Fruit fly (Drosophila melanogaster) whole organism, wandering third instar larva: ENCODE results near the gene Alh.

Source experiments
- Abd-B ChIP-seq: fragments of >200 bp; optimal IDR thresholded peaks from 2 replicates; lab custom pipeline; 2017; ENCODE audit warnings: missing biosample characterization, missing genetic modification characterization
- CrebA ChIP-seq: fragments of 200-800 bp; sonication (Bioruptor generic); optimal IDR thresholded peaks from 2 replicates; lab custom pipeline; 2016; ENCODE audit warnings: missing biosample characterization, mild to moderate bottlenecking, missing genetic modification characterization, borderline replicate concordance
- Dfd ChIP-seq: fragments of >200 bp; optimal IDR thresholded peaks from 2 replicates; lab custom pipeline; 2017; ENCODE audit warnings: missing biosample characterization, missing genetic modification characterization
- Dif ChIP-seq: fragments of 200-275, 200-300 bp; sonication (Bioruptor generic); optimal IDR thresholded peaks from 2 replicates; lab custom pipeline; 2018; ENCODE audit warnings: missing biosample characterization, missing genetic modification characterization; ENCODE audit not compliant: partially characterized antibody
- GATAd ChIP-seq: sonication (Bioruptor generic); optimal IDR thresholded peaks from 2 replicates; lab custom pipeline; 2016; ENCODE audit warnings: missing biosample characterization, missing genetic modification characterization
- HLH106 ChIP-seq: fragments of 200-800 bp; optimal IDR thresholded peaks from 3 replicates; lab custom pipeline; 2019; ENCODE audit warnings: missing biosample characterization, mild to moderate bottlenecking, missing genetic modification characterization, moderate library complexity
- Hnf4 ChIP-seq: fragments of 200-800 bp; sonication (Bioruptor generic); optimal IDR thresholded peaks from 2 replicates; lab custom pipeline; 2016; ENCODE audit warnings: missing biosample characterization, mild to moderate bottlenecking, missing genetic modification characterization
- Hr78 ChIP-seq: fragments of >200 bp; optimal IDR thresholded peaks from 2 replicates; lab custom pipeline; 2017; ENCODE audit warnings: missing biosample characterization, missing genetic modification characterization
- Hr83 ChIP-seq: fragments of 200-300 bp; sonication (Bioruptor generic); optimal IDR thresholded peaks from 2 replicates; lab custom pipeline; 2016; ENCODE audit warnings: missing biosample characterization, mild to moderate bottlenecking, missing genetic modification characterization, moderate library complexity; ENCODE audit not compliant: poor library complexity, severe bottlenecking
- Jra ChIP-seq: sonication (Bioruptor generic); optimal IDR thresholded peaks from 2 replicates; lab custom pipeline; 2016; ENCODE audit warnings: missing biosample characterization, missing genetic modification characterization
- Mio ChIP-seq: sonication (Bioruptor generic); optimal IDR thresholded peaks from 2 replicates; lab custom pipeline; 2016; ENCODE audit warnings: missing biosample characterization, missing genetic modification characterization
- Myc ChIP-seq: fragments of >200 bp; optimal IDR thresholded peaks from 2 replicates; lab custom pipeline; 2017
- N ChIP-seq: fragments of >200 bp; optimal IDR thresholded peaks from 2 replicates; lab custom pipeline; 2018; ENCODE audit warnings: missing biosample characterization, missing external identifiers, missing genetic modification characterization
- OdsH ChIP-seq: fragments of 200-800 bp; sonication (Bioruptor generic); optimal IDR thresholded peaks from 2 replicates; lab custom pipeline; 2016; ENCODE audit warnings: missing biosample characterization, mild to moderate bottlenecking, missing genetic modification characterization
- Rel ChIP-seq, 2 experiments: fragments of 200-800 bp; sonication (Bioruptor generic) in 1 of 2; optimal IDR thresholded peaks; 2 replicates in 1 of 2; 3 replicates in 1 of 2; lab custom pipeline; 2016 to 2019; ENCODE audit warnings: mild to moderate bottlenecking in 2 of 2, missing biosample characterization in 2 of 2, missing genetic modification characterization in 2 of 2, moderate library complexity in 1 of 2
- Vsx2 ChIP-seq: fragments of 200-300, 225-300 bp; sonication (Bioruptor generic); optimal IDR thresholded peaks from 2 replicates; lab custom pipeline; 2018; ENCODE audit warnings: missing biosample characterization, missing genetic modification characterization; ENCODE audit not compliant: partially characterized antibody
- br ChIP-seq: fragments of 200-800 bp; sonication (Bioruptor generic); optimal IDR thresholded peaks from 2 replicates; lab custom pipeline; 2016; ENCODE audit warnings: missing biosample characterization, missing genetic modification characterization
- brk ChIP-seq: fragments of 200-800 bp; sonication (Bioruptor generic); optimal IDR thresholded peaks from 2 replicates; lab custom pipeline; 2016; ENCODE audit warnings: missing biosample characterization, mild to moderate bottlenecking, missing genetic modification characterization
- dl ChIP-seq, 2 experiments: fragments of 175-275, 200-275 bp in 1 of 2; fragments of 200-275 bp in 1 of 2; sonication (Bioruptor generic); optimal IDR thresholded peaks; lab custom pipeline; 2018; ENCODE audit warnings: mild to moderate bottlenecking in 2 of 2, missing biosample characterization in 2 of 2, missing genetic modification characterization in 2 of 2, moderate library complexity in 2 of 2; ENCODE audit not compliant: partially characterized antibody in 2 of 2, insufficient read depth in 1 of 2
- dsf ChIP-seq: sonication (Bioruptor generic); optimal IDR thresholded peaks from 2 replicates; lab custom pipeline; 2016; ENCODE audit warnings: missing biosample characterization, missing genetic modification characterization, borderline replicate concordance
- fru ChIP-seq: fragments of 200-800 bp; sonication (Bioruptor generic); optimal IDR thresholded peaks from 3 replicates; lab custom pipeline; 2016; ENCODE audit warnings: missing biosample characterization, mild to moderate bottlenecking, missing genetic modification characterization
- jim ChIP-seq: fragments of 175-275, 200-325 bp; sonication (Bioruptor generic); optimal IDR thresholded peaks from 2 replicates; lab custom pipeline; 2016; ENCODE audit warnings: missing biosample characterization, mild to moderate bottlenecking, missing genetic modification characterization
- pan ChIP-seq: fragments of >200 bp; optimal IDR thresholded peaks from 2 replicates; lab custom pipeline; 2017
- rgr ChIP-seq: fragments of 200-800 bp; sonication (Bioruptor generic); optimal IDR thresholded peaks from 3 replicates; lab custom pipeline; 2016; ENCODE audit warnings: missing biosample characterization, mild to moderate bottlenecking, missing genetic modification characterization
- usp ChIP-seq: fragments of >200 bp; optimal IDR thresholded peaks from 2 replicates; lab custom pipeline; 2017; ENCODE audit warnings: missing biosample characterization, missing genetic modification characterization
- woc ChIP-seq: sonication (Bioruptor generic); optimal IDR thresholded peaks from 2 replicates; lab custom pipeline; 2016; ENCODE audit warnings: missing biosample characterization, mild to moderate bottlenecking, missing genetic modification characterization

The Alh gene

DNA sequence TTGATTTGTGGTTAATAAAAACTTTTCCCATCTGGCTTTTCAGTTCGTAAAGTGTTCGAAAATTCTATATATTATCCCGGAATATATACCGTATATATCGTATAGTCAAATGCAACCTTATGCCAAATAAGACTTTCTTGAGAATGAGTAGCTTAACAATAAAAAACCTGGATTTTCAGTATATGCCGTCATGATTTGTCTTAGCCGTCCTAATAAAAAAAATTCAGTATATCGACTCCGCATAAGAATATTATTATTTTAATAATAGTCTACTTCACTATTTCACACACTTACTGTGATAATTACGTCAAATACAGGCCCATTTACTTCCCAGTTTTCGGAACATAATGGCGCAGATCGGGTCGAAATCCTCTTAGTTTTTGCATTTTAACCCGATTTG, 62.1 kb downstream of the Alh start, which contains the start of gene Mst84B:
Mst84B (plus strand) TSS at position 301 of the 400 bp plus-strand sequence.
- TF ChIP-seq pan (lab: Kevin White, UChicago) (no peak), CrebA (GFP tag; lab: Kevin White, UChicago) (no peak), GATAd (GFP tag; lab: Kevin White, UChicago) (no peak), woc (GFP tag; lab: Kevin White, UChicago) (no peak), OdsH (GFP tag; lab: Kevin White, UChicago) (no peak), N (GFP tag; lab: Kevin White, UChicago) (no peak), Hr83 (GFP tag; lab: Kevin White, UChicago) (no peak), dsf (no peak), Abd-B (GFP tag; lab: Kevin White, UChicago) (no peak), HLH106 (tag; lab: Kevin White, UChicago) (no peak), brk (no peak), rgr (GFP tag; lab: Kevin White, UChicago) (no peak), Jra (no peak), Rel (GFP tag; optimal IDR thresholded peaks at IDR 0.05; lab: Kevin White, UChicago) (no peak), Rel (tag; optimal IDR thresholded peaks at IDR 0.05; lab: Kevin White, UChicago) (no peak), Dfd (GFP tag; lab: Kevin White, UChicago) (no peak)

dm6 chr3R:7060467-7060866, 63.5 kb downstream of the Alh start, which contains the start of gene djl:
djl (plus strand) TSS chr3R:7060767.
- TF ChIP-seq Vsx2 (GFP tag; lab: Kevin White, UChicago): no peak
- TF ChIP-seq Hr78 (GFP tag; lab: Kevin White, UChicago): no peak
- TF ChIP-seq HLH106 (tag; lab: Kevin White, UChicago): no peak
- no peak for TF ChIP-seq jim (GFP tag; lab: Kevin White, UChicago)
- no peak for TF ChIP-seq brk
- no peak for TF ChIP-seq Hr83 (GFP tag; lab: Kevin White, UChicago)
- TF ChIP-seq Mio (GFP tag; lab: Kevin White, UChicago): no peak
- no peak for TF ChIP-seq Hnf4 (GFP tag; lab: Kevin White, UChicago)
- no peak for TF ChIP-seq CrebA (GFP tag; lab: Kevin White, UChicago)
- TF ChIP-seq fru (GFP tag; lab: Kevin White, UChicago): no peak
- TF ChIP-seq dsf: no peak
- no peak for TF ChIP-seq N (GFP tag; lab: Kevin White, UChicago)
- TF ChIP-seq OdsH (GFP tag; lab: Kevin White, UChicago): no peak

- no peak for TF ChIP-seq dl (GFP tag; optimal IDR thresholded peaks at IDR 0.05; lab: Kevin White, UChicago; ENCODE audit: insufficient read depth in 1 of 2, partially characterized antibody in 2 of 2)
- TF ChIP-seq jim (GFP tag; lab: Kevin White, UChicago): no peak
- TF ChIP-seq br (GFP tag; lab: Kevin White, UChicago): no peak
- no peak for TF ChIP-seq Myc
- no peak for TF ChIP-seq OdsH (GFP tag; lab: Kevin White, UChicago)
- no peak for TF ChIP-seq Abd-B (GFP tag; lab: Kevin White, UChicago)
- no peak for TF ChIP-seq dsf
- no peak for TF ChIP-seq Hr78 (GFP tag; lab: Kevin White, UChicago)
These were observed 65.0 kb downstream of the Alh start, which contains the start of gene dj for dm6 chr3R:7059015-7059414. dj (plus strand) TSS chr3R:7059315.

DNA sequence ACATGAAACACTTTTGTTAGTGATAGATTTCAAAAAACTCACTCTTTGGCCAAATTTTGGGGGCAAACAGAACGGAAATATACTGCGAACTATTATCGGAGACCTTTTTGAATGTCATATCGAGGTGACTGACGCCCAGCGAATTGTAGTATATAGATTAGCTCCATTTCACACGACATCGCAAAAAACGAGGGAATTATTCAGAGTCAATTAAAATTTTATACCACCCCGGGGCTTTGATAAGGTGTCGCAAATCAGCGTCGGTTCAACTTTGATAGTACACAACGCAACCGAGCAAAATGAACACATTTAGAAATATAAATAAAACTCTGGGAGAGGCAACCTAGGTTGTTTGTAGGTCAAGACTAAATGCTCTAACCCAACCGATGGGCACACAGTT, 66.0 kb downstream of the Alh start:
- peak; percentile 34 for TF ChIP-seq CrebA (GFP tag; lab: Kevin White, UChicago)
- no peak for TF ChIP-seq N (GFP tag; lab: Kevin White, UChicago)

- TF ChIP-seq pan (lab: Kevin White, UChicago): no peak
These were observed 69.7 kb downstream of the Alh start, which contains the start of gene CG1979 for dm6 chr3R:7054286-7054685. CG1979 (plus strand) TSS chr3R:7054586.

dm6 chr3R:7052242-7052641, 71.7 kb downstream of the Alh start, which contains the start of gene Sodh1:
Sodh1 (plus strand) TSS chr3R:7052335.
- TF ChIP-seq woc (GFP tag; lab: Kevin White, UChicago): no peak
- no peak for TF ChIP-seq Mio (GFP tag; lab: Kevin White, UChicago)
- no peak for TF ChIP-seq Rel (GFP tag; optimal IDR thresholded peaks at IDR 0.05; lab: Kevin White, UChicago)
- TF ChIP-seq Rel (tag; optimal IDR thresholded peaks at IDR 0.05; lab: Kevin White, UChicago): no peak
- no peak for TF ChIP-seq Dif (GFP tag; lab: Kevin White, UChicago)
- TF ChIP-seq brk: no peak
- TF ChIP-seq Dfd (GFP tag; lab: Kevin White, UChicago): no peak
- no peak for TF ChIP-seq pan (lab: Kevin White, UChicago)
- TF ChIP-seq N (GFP tag; lab: Kevin White, UChicago): no peak
- no peak for TF ChIP-seq usp (GFP tag; lab: Kevin White, UChicago)
- TF ChIP-seq, all 38 proteins: peak for 0
